Fruit fly (Drosophila melanogaster) whole organism, embryonic: ENCODE results near the gene Srrm234.

Experiments
- CG11696 ChIP-seq: fragments of 200-800 bp; sonication (Bioruptor generic); IDR thresholded peaks from 2 replicates; pipeline ENCODE4 v1.3.6; 2022; ENCODE audit warnings: missing biosample characterization, missing genetic modification characterization
- CG12744 ChIP-seq: fragments of 200-800 bp; sonication (Bioruptor generic); optimal IDR thresholded peaks from 2 replicates; lab custom pipeline; 2016; ENCODE audit warnings: missing biosample characterization, missing genetic modification characterization
- CG13287 ChIP-seq: fragments of 200-800 bp; sonication (Bioruptor generic); IDR thresholded peaks from 2 replicates; pipeline ENCODE4 v1.3.6; 2022; ENCODE audit warnings: missing biosample characterization, missing genetic modification characterization; ENCODE audit not compliant: partially characterized antibody
- CG15011 ChIP-seq: fragments of 200-800 bp; sonication (Bioruptor generic); optimal IDR thresholded peaks from 3 replicates; lab custom pipeline; 2018; ENCODE audit warnings: missing biosample characterization, mild to moderate bottlenecking, missing genetic modification characterization
- CG15514 ChIP-seq: fragments of 200-800 bp; sonication (Bioruptor generic); optimal IDR thresholded peaks from 3 replicates; lab custom pipeline; 2017; ENCODE audit warnings: missing biosample characterization, missing genetic modification characterization, mild to moderate bottlenecking, moderate library complexity, missing genetic modification reagents
- CG1792 ChIP-seq: fragments of 200-800 bp; sonication (Bioruptor generic); optimal IDR thresholded peaks from 2 replicates; lab custom pipeline; 2016; ENCODE audit warnings: missing biosample characterization, missing genetic modification characterization
- CG18599 ChIP-seq: fragments of 200-800 bp; sonication (Bioruptor generic); optimal IDR thresholded peaks from 3 replicates; lab custom pipeline; 2017; ENCODE audit warnings: missing biosample characterization, missing genetic modification characterization, mild to moderate bottlenecking, moderate library complexity, missing genetic modification reagents
- CG2875 ChIP-seq: fragments of 200-800 bp; sonication (Bioruptor generic); optimal IDR thresholded peaks from 2 replicates; lab custom pipeline; 2017; ENCODE audit warnings: missing biosample characterization, mild to moderate bottlenecking, missing genetic modification characterization, missing genetic modification reagents
- CG31388 ChIP-seq: fragments of 200-800 bp; sonication (Bioruptor generic); optimal IDR thresholded peaks from 2 replicates; lab custom pipeline; 2016; ENCODE audit warnings: missing biosample characterization, missing genetic modification characterization
- CG32772 ChIP-seq: fragments of 200-800 bp; sonication (Bioruptor generic); IDR thresholded peaks from 2 replicates; pipeline ENCODE4 v1.3.6; 2022; ENCODE audit warnings: missing biosample characterization, missing genetic modification characterization
- CG42726 ChIP-seq: fragments of 200-800 bp; sonication (Bioruptor generic); IDR thresholded peaks from 2 replicates; pipeline ENCODE4 v1.3.6; 2022; ENCODE audit warnings: missing biosample characterization, missing genetic modification characterization; ENCODE audit not compliant: partially characterized antibody
- CG43689 ChIP-seq: fragments of 200-800 bp; sonication (Bioruptor generic); IDR thresholded peaks from 2 replicates; pipeline ENCODE4 v1.3.6; 2022; ENCODE audit warnings: missing biosample characterization, missing genetic modification characterization
- CG4424 ChIP-seq: fragments of 200-800 bp; sonication (Bioruptor generic); optimal IDR thresholded peaks from 3 replicates; lab custom pipeline; 2016; ENCODE audit warnings: missing biosample characterization, missing genetic modification characterization
- CG5953 ChIP-seq: fragments of 200-800 bp; sonication (Bioruptor generic); IDR thresholded peaks from 2 replicates; pipeline ENCODE4 v1.3.6; 2022; ENCODE audit warnings: missing biosample characterization, missing genetic modification characterization
- CG6683 ChIP-seq: fragments of 200-800 bp; sonication (Bioruptor generic); optimal IDR thresholded peaks from 2 replicates; lab custom pipeline; 2017; ENCODE audit warnings: missing biosample characterization, mild to moderate bottlenecking, missing genetic modification characterization, missing genetic modification reagents
- CG6813 ChIP-seq: fragments of 200-800 bp; sonication (Bioruptor generic); optimal IDR thresholded peaks from 2 replicates; lab custom pipeline; 2017; ENCODE audit warnings: missing biosample characterization, missing genetic modification characterization, mild to moderate bottlenecking, moderate library complexity, missing genetic modification reagents
- CG7987 ChIP-seq: fragments of 200-800 bp; sonication (Bioruptor generic); optimal IDR thresholded peaks from 2 replicates; lab custom pipeline; 2018; ENCODE audit warnings: missing biosample characterization, mild to moderate bottlenecking, missing genetic modification characterization, moderate library complexity
- CG8388 ChIP-seq: fragments of 200-800 bp; sonication (Bioruptor generic); optimal IDR thresholded peaks from 2 replicates; lab custom pipeline; 2019; ENCODE audit warnings: missing biosample characterization, mild to moderate bottlenecking, missing genetic modification characterization, moderate library complexity
- CG8478 ChIP-seq: fragments of >200 bp; optimal IDR thresholded peaks from 2 replicates; lab custom pipeline; 2018
- CG8765 ChIP-seq: fragments of 200-800 bp; sonication (Bioruptor generic); IDR thresholded peaks from 2 replicates; pipeline ENCODE4 v1.3.6; 2022; ENCODE audit warnings: missing biosample characterization, missing genetic modification characterization
- CoRest ChIP-seq: fragments of 200-800 bp; sonication (Bioruptor generic); optimal IDR thresholded peaks from 3 replicates; lab custom pipeline; 2018; ENCODE audit warnings: missing biosample characterization, mild to moderate bottlenecking, missing genetic modification characterization, moderate library complexity
- Dip2 ChIP-seq: fragments of 200-800 bp; sonication (Bioruptor generic); IDR thresholded peaks from 2 replicates; pipeline ENCODE4 v1.3.6; 2022; ENCODE audit warnings: missing biosample characterization, missing genetic modification characterization
- Fer2 ChIP-seq: fragments of 200-800 bp; sonication (Bioruptor generic); optimal IDR thresholded peaks from 2 replicates; lab custom pipeline; 2018; ENCODE audit warnings: missing biosample characterization, mild to moderate bottlenecking, missing genetic modification characterization, moderate library complexity
- H2.0 ChIP-seq: fragments of 200-800 bp; sonication (Bioruptor generic); IDR thresholded peaks from 2 replicates; pipeline ENCODE4 v1.3.6; 2022; ENCODE audit warnings: missing biosample characterization, missing genetic modification characterization
- Hr3 ChIP-seq: fragments of 200-800 bp; sonication (Bioruptor generic); optimal IDR thresholded peaks from 3 replicates; lab custom pipeline; 2016; ENCODE audit warnings: missing biosample characterization, missing genetic modification characterization
- Hr78 ChIP-seq, 2 experiments: fragments of 200-800 bp in 1 of 2; fragments of >200 bp in 1 of 2; sonication (Bioruptor generic) in 1 of 2; optimal IDR thresholded peaks; 2 replicates each; lab custom pipeline; 2017 to 2019; ENCODE audit warnings: missing biosample characterization in 2 of 2, missing genetic modification characterization in 2 of 2, mild to moderate bottlenecking in 1 of 2, moderate library complexity in 1 of 2
- Lpt ChIP-seq: fragments of >200 bp; optimal IDR thresholded peaks from 2 replicates; lab custom pipeline; 2018; ENCODE audit warnings: missing biosample characterization, missing genetic modification characterization
- MBD-R2 ChIP-seq: fragments of 200-800 bp; sonication (Bioruptor generic); IDR thresholded peaks from 2 replicates; pipeline ENCODE4 v1.3.6; 2022; ENCODE audit warnings: missing biosample characterization, missing genetic modification characterization
- NFAT ChIP-seq: fragments of 200-800 bp; sonication (Bioruptor generic); IDR thresholded peaks from 2 replicates; pipeline ENCODE4 v1.3.6; 2022; ENCODE audit warnings: missing biosample characterization, missing genetic modification characterization
- Rfx ChIP-seq: fragments of 200-800 bp; sonication (Bioruptor generic); IDR thresholded peaks from 2 replicates; pipeline ENCODE4 v1.3.6; 2022; ENCODE audit warnings: missing biosample characterization, missing genetic modification characterization
- Tbp ChIP-seq: fragments of >200 bp; optimal IDR thresholded peaks from 2 replicates; lab custom pipeline; 2018; ENCODE audit warnings: missing biosample characterization, missing genetic modification characterization
- Xrp1 ChIP-seq: fragments of 200-800 bp; sonication (Bioruptor generic); IDR thresholded peaks from 2 replicates; pipeline ENCODE4 v1.3.6; 2022; ENCODE audit warnings: missing biosample characterization, missing genetic modification characterization
- ci ChIP-seq: fragments of 200-800 bp; sonication (Bioruptor generic); IDR thresholded peaks from 3 replicates; pipeline ENCODE4 v1.3.6; 2022; ENCODE audit warnings: missing biosample characterization, missing genetic modification characterization
- ewg ChIP-seq: fragments of 200-800 bp; sonication (Bioruptor generic); optimal IDR thresholded peaks from 3 replicates; lab custom pipeline; 2017; ENCODE audit warnings: mild to moderate bottlenecking, missing biosample characterization, missing genetic modification reagents, missing genetic modification characterization
- gcm ChIP-seq: fragments of 200-800 bp; sonication (Bioruptor generic); optimal IDR thresholded peaks from 2 replicates; lab custom pipeline; 2019; ENCODE audit warnings: missing biosample characterization, mild to moderate bottlenecking, missing genetic modification characterization, moderate library complexity
- gt ChIP-seq: fragments of 200-800 bp; sonication (Bioruptor generic); IDR thresholded peaks from 2 replicates; pipeline ENCODE4 v1.3.6; 2022; ENCODE audit warnings: missing biosample characterization, missing genetic modification characterization
- insv ChIP-seq, 2 experiments: fragments of 200-800 bp; sonication (Bioruptor generic); optimal IDR thresholded peaks; 3 replicates each; lab custom pipeline; 2016 to 2018; ENCODE audit warnings: missing biosample characterization in 2 of 2, missing genetic modification characterization in 2 of 2
- jigr1 ChIP-seq: fragments of 200-800 bp; sonication (Bioruptor generic); IDR thresholded peaks from 3 replicates; pipeline ENCODE4 v1.3.6; 2022; ENCODE audit warnings: missing biosample characterization, missing genetic modification characterization
- jumu ChIP-seq: fragments of 200-800 bp; sonication (Bioruptor generic); optimal IDR thresholded peaks from 3 replicates; lab custom pipeline; 2016; ENCODE audit warnings: missing biosample characterization, missing genetic modification characterization
- mam ChIP-seq: fragments of 200-800 bp; sonication (Bioruptor generic); optimal IDR thresholded peaks from 3 replicates; lab custom pipeline; 2016; ENCODE audit warnings: missing biosample characterization, missing genetic modification characterization
- mirr ChIP-seq: fragments of 200-800 bp; sonication (Bioruptor generic); optimal IDR thresholded peaks from 3 replicates; lab custom pipeline; 2018; ENCODE audit warnings: missing biosample characterization, mild to moderate bottlenecking, missing genetic modification characterization
- nom ChIP-seq: fragments of 200-800 bp; sonication (Bioruptor generic); optimal IDR thresholded peaks from 2 replicates; lab custom pipeline; 2017; ENCODE audit warnings: missing biosample characterization, missing genetic modification characterization, mild to moderate bottlenecking, moderate library complexity, missing genetic modification reagents
- oc ChIP-seq: fragments of 200-800 bp; sonication (Bioruptor generic); optimal IDR thresholded peaks from 2 replicates; lab custom pipeline; 2018; ENCODE audit warnings: missing biosample characterization, mild to moderate bottlenecking, missing genetic modification characterization, moderate library complexity
- sens ChIP-seq: fragments of 200-800 bp; sonication (Bioruptor generic); peaks from one replicate; lab custom pipeline; 2016; ENCODE audit warnings: missing biosample characterization, missing genetic modification characterization
- slbo ChIP-seq: fragments of 200-800 bp; sonication (Bioruptor generic); IDR thresholded peaks from 2 replicates; pipeline ENCODE4 v1.3.6; 2022; ENCODE audit warnings: missing biosample characterization, missing genetic modification characterization
- sob ChIP-seq: fragments of 200-800 bp; sonication (Bioruptor generic); IDR thresholded peaks from 2 replicates; pipeline ENCODE4 v1.3.6; 2022; ENCODE audit warnings: missing biosample characterization, missing genetic modification characterization
- tin ChIP-seq: fragments of 200-800 bp; sonication (Bioruptor generic); optimal IDR thresholded peaks from 3 replicates; lab custom pipeline; 2016; ENCODE audit warnings: missing biosample characterization, missing genetic modification characterization
- ttk ChIP-seq: fragments of 200-800 bp; sonication (Bioruptor generic); IDR thresholded peaks from 2 replicates; pipeline ENCODE4 v2.1.2; 2022; ENCODE audit warnings: missing biosample characterization, missing genetic modification characterization
- twi ChIP-seq: fragments of 200-800 bp; optimal IDR thresholded peaks from 2 replicates; lab custom pipeline; 2019; ENCODE audit warnings: missing biosample characterization, mild to moderate bottlenecking, missing genetic modification characterization, moderate library complexity
- unc-4 ChIP-seq: fragments of 200-800 bp; sonication (Bioruptor generic); IDR thresholded peaks from 2 replicates; pipeline ENCODE4 v1.3.6; 2022; ENCODE audit warnings: missing biosample characterization, missing genetic modification characterization; ENCODE audit not compliant: partially characterized antibody
- wdn ChIP-seq: fragments of 200-800 bp; sonication (Bioruptor generic); IDR thresholded peaks from 2 replicates; pipeline ENCODE4 v1.3.6; 2022; ENCODE audit warnings: missing biosample characterization, missing genetic modification characterization
- zen2 ChIP-seq: fragments of 200-800 bp; sonication (Bioruptor generic); IDR thresholded peaks from 3 replicates; pipeline ENCODE4 v1.3.6; 2022; ENCODE audit warnings: missing biosample characterization, missing genetic modification characterization; ENCODE audit not compliant: partially characterized antibody

Srrm234 gene

dm6 chr3L:1683091-1683490, 18.2 kb upstream of the Srrm234 start (continued):
- no peak for TF ChIP-seq oc (tag; lab: Kevin White, UChicago)
- TF ChIP-seq sens, result no peak
- no peak for TF ChIP-seq gcm (GFP tag; lab: Kevin White, UChicago)
- no peak for TF ChIP-seq CG43689 (GFP tag; lab: Robert Waterston, UW)
- no peak for TF ChIP-seq jumu (GFP tag; lab: Kevin White, UChicago)
- TF ChIP-seq CG8765 (GFP tag; lab: Robert Waterston, UW), result no peak
- no peak for TF ChIP-seq CG32772 (GFP tag; lab: Robert Waterston, UW)
- TF ChIP-seq sob (GFP tag; lab: Robert Waterston, UW), result peak; percentile 24; the same call in 1 of the 2 replicates
- TF ChIP-seq CG15011 (GFP tag; lab: Kevin White, UChicago), result no peak
- TF ChIP-seq Rfx (GFP tag; lab: Robert Waterston, UW), result peak; percentile 16; the same call in 1 of the 2 replicates
- TF ChIP-seq zen2 (GFP tag; lab: Robert Waterston, UW), result no peak
- TF ChIP-seq Tbp (GFP tag; lab: Kevin White, UChicago), result no peak
- no peak for TF ChIP-seq gt (GFP tag; lab: Robert Waterston, UW)
- no peak for TF ChIP-seq CG6813 (GFP tag; lab: Kevin White, UChicago)
- peak; percentile 11 for TF ChIP-seq CG18599 (GFP tag; lab: Kevin White, UChicago)
- no peak for TF ChIP-seq CG8388 (GFP tag; lab: Kevin White, UChicago)
- no peak for TF ChIP-seq CG1792 (GFP tag; lab: Kevin White, UChicago)
- TF ChIP-seq ewg (GFP tag; lab: Kevin White, UChicago), result no peak
- no peak for TF ChIP-seq CG11696 (GFP tag; lab: Robert Waterston, UW)
- TF ChIP-seq Dip2 (GFP tag; lab: Robert Waterston, UW), result no peak
- TF ChIP-seq unc-4 (GFP tag; lab: Robert Waterston, UW), result no peak
- peak; percentile 36; the same call in 1 of the 2 replicates for TF ChIP-seq slbo (GFP tag; lab: Robert Waterston, UW)
- TF ChIP-seq twi (tag; lab: Kevin White, UChicago), result no peak
- TF ChIP-seq CG42726 (GFP tag; lab: Robert Waterston, UW), result no peak
- no peak for TF ChIP-seq CG31388
- no peak for TF ChIP-seq insv (GFP tag; optimal IDR thresholded peaks at IDR 0.05; lab: Kevin White, UChicago)
- TF ChIP-seq ttk (GFP tag; lab: Robert Waterston, UW), result peak; percentile 21; the same call in 1 of the 2 replicates
- no peak for TF ChIP-seq Lpt (GFP tag; lab: Kevin White, UChicago)
- no peak for TF ChIP-seq CG15514 (GFP tag; lab: Kevin White, UChicago)
- TF ChIP-seq CG8478 (lab: Kevin White, UChicago), result no peak
- TF ChIP-seq Fer2 (tag; lab: Kevin White, UChicago), result no peak
- no peak for TF ChIP-seq CoRest (tag; lab: Kevin White, UChicago)
- TF ChIP-seq nom (GFP tag; lab: Kevin White, UChicago), result peak; percentile 41
- TF ChIP-seq ci (GFP tag; lab: Robert Waterston, UW), result no peak
- TF ChIP-seq mam (GFP tag; lab: Kevin White, UChicago), result no peak
- no peak for TF ChIP-seq Hr3
- TF ChIP-seq wdn (GFP tag; lab: Robert Waterston, UW), result no peak
- TF ChIP-seq jigr1, result no peak
- TF ChIP-seq CG6683 (GFP tag; lab: Kevin White, UChicago), result no peak
- no peak for TF ChIP-seq MBD-R2
- no peak for TF ChIP-seq tin (GFP tag; lab: Kevin White, UChicago)
- TF ChIP-seq Hr78 (GFP tag; optimal IDR thresholded peaks at IDR 0.05; lab: Kevin White, UChicago), result no peak
- TF ChIP-seq Xrp1 (GFP tag; lab: Robert Waterston, UW), result no peak
- TF ChIP-seq CG7987 (GFP tag; lab: Kevin White, UChicago), result no peak
- TF ChIP-seq mirr (GFP tag; lab: Kevin White, UChicago), result no peak
- no peak for TF ChIP-seq CG12744
- TF ChIP-seq NFAT, result no peak
- TF ChIP-seq CG13287 (GFP tag; lab: Robert Waterston, UW), result no peak
- no peak for TF ChIP-seq CG4424 (GFP tag; lab: Kevin White, UChicago)
- TF ChIP-seq CG5953 (GFP tag; lab: Robert Waterston, UW), result no peak
- no peak for TF ChIP-seq CG2875 (GFP tag; lab: Kevin White, UChicago)
- no peak for TF ChIP-seq H2.0 (GFP tag; lab: Robert Waterston, UW)
